Worm (Caenorhabditis elegans) whole organism, L2 larva: ENCODE results near the gene Y62E10A.20.
A peak's percentile ranks its signal among the peaks of the same experiment; 100 is the strongest.

ENCODE experiments used
- F13H6.1 ChIP-seq: sonication (generic microtip); optimal IDR thresholded peaks from 2 replicates; lab custom pipeline; 2016; ENCODE audit warnings: missing genetic modification characterization, missing compliant biosample characterization
- egl-27 ChIP-seq: sonication (generic microtip); optimal IDR thresholded peaks from 3 replicates; lab custom pipeline; 2017; ENCODE audit warnings: missing biosample characterization, missing genetic modification reagents, missing genetic modification characterization
- fos-1 ChIP-seq: fragments of 150-350 bp; optimal IDR thresholded peaks from 2 replicates; lab custom pipeline; 2014; ENCODE audit warnings: missing biosample characterization, missing genetic modification characterization
- gmeb-1 ChIP-seq: fragments of 150-350 bp; optimal IDR thresholded peaks from 2 replicates; lab custom pipeline; 2014; ENCODE audit warnings: missing biosample characterization, missing genetic modification characterization
- mdl-1 ChIP-seq, 2 experiments: fragments of 150-350 bp in 1 of 2; sonication (generic microtip) in 1 of 2; optimal IDR thresholded peaks; 2 replicates each; lab custom pipeline; 2017; ENCODE audit warnings: missing biosample characterization in 2 of 2, missing genetic modification characterization in 2 of 2
- nhr-11 ChIP-seq: fragments of 150-350 bp; optimal IDR thresholded peaks from 2 replicates; lab custom pipeline; 2014; ENCODE audit warnings: missing biosample characterization, missing genetic modification characterization
- nhr-129 ChIP-seq: fragments of 150-350 bp; optimal IDR thresholded peaks from 2 replicates; lab custom pipeline; 2014; ENCODE audit warnings: missing biosample characterization, missing genetic modification characterization
- nhr-77 ChIP-seq: fragments of 150-350 bp; optimal IDR thresholded peaks from 2 replicates; lab custom pipeline; 2014; ENCODE audit warnings: missing biosample characterization, missing genetic modification characterization
- skn-1 ChIP-seq: sonication (generic microtip); optimal IDR thresholded peaks from 2 replicates; lab custom pipeline; 2017; ENCODE audit warnings: missing biosample characterization, missing genetic modification characterization
- sma-9 ChIP-seq, 2 experiments: fragments of 150-350 bp in 1 of 2; sonication (generic microtip) in 1 of 2; optimal IDR thresholded peaks; 2 replicates each; lab custom pipeline; 2014 to 2016; ENCODE audit warnings: missing genetic modification characterization in 2 of 2, mild to moderate bottlenecking in 1 of 2, missing biosample characterization in 1 of 2, missing compliant biosample characterization in 1 of 2, missing genetic modification reagents in 1 of 2, moderate library complexity in 1 of 2
- unc-39 ChIP-seq: fragments of 150-350 bp; optimal IDR thresholded peaks from 2 replicates; lab custom pipeline; 2014; ENCODE audit warnings: missing biosample characterization, missing genetic modification characterization
- unc-62 ChIP-seq: fragments of 150-350 bp; optimal IDR thresholded peaks from 2 replicates; lab custom pipeline; 2014; ENCODE audit warnings: missing biosample characterization, missing genetic modification reagents, missing genetic modification characterization
- ztf-1 ChIP-seq: fragments of 200-800 bp; sonication (Bioruptor generic); conservative IDR thresholded peaks from 2 replicates; pipeline ENCODE4 v1.3.6; 2022; ENCODE audit warnings: missing genetic modification characterization, missing compliant biosample characterization

The Y62E10A.20 gene

DNA sequence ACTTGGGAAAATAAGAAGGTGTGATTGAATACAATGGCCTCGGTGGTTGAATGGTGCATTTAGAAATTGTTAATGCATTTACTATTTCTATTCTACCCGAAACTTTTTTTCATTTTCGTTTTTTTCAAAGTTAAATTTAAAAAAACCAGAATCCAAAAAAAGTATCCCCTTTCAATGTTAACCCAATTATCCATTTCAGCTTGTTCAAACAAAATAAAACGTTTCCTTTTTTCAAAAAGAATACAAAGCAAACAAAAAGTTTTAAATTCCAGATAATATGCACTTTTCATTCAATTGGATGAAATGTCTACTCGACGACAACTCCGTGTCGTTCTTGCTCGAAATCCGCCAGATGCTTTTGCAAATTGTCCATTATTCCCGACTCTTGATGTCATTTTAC, 43.3 kb downstream of the Y62E10A.20 start, which contains the start of gene W02A2.5:
Gene W02A2.5, plus strand, starts transcription at position 301 of the 400 bp plus-strand sequence.
- TF ChIP-seq fos-1 (no peak), egl-27 (tag; lab: Kevin White, UChicago) (no peak), unc-39 (tag; lab: Kevin White, UChicago) (no peak), skn-1 (tag; lab: Kevin White, UChicago) (no peak), mdl-1 (tag; optimal IDR thresholded peaks at IDR 0.05; lab: Kevin White, UChicago) (no peak)

- TF ChIP-seq nhr-11 (tag; lab: Kevin White, UChicago) (no peak), mdl-1 (tag; optimal IDR thresholded peaks at IDR 0.05; lab: Kevin White, UChicago) (no peak), nhr-129 (peak; percentile 53), gmeb-1 (tag; lab: Kevin White, UChicago) (no peak), F13H6.1 (tag; lab: Kevin White, UChicago) (peak; percentile 23), unc-62 (GFP tag; lab: Kevin White, UChicago) (no peak), nhr-77 (tag; lab: Kevin White, UChicago) (no peak), sma-9 (GFP tag; optimal IDR thresholded peaks at IDR 0.05; lab: Kevin White, UChicago) (peak; percentile 34), sma-9 (tag; optimal IDR thresholded peaks at IDR 0.05; lab: Kevin White, UChicago) (no peak), fos-1 (peak; percentile 27), ztf-1 (no peak)
Observed at ce11 chrIV:13334287-13334686, 51.6 kb downstream of the Y62E10A.20 start.
